Fruit fly (Drosophila melanogaster): ENCODE results near the gene CG6650.

The CG6650 gene

dm6 chr3L:14004963-14005458, 26.2 kb upstream of the CG6650 start (continued):
- TF ChIP-seq CG12236 (GFP tag; optimal IDR thresholded peaks at IDR 0.05) (peak; percentile 88), CG7963 (GFP tag; IDR thresholded peaks at IDR 0.05; ENCODE audit: partially characterized antibody) (no peak), CG43689 (GFP tag; IDR thresholded peaks at IDR 0.05) (peak; percentile 92), Med (GFP tag) (peak; percentile 99), MESR4 (GFP tag; optimal IDR thresholded peaks at IDR 0.05) (peak; percentile 44), lov (optimal IDR thresholded peaks at IDR 0.05) (no peak), lov (GFP tag; IDR thresholded peaks at IDR 0.05) (peak; percentile 90), fd3F (GFP tag; optimal IDR thresholded peaks at IDR 0.05) (peak; percentile 96), Taf1 (GFP tag; IDR thresholded peaks at IDR 0.05) (peak; percentile 76), Lim3 (GFP tag; IDR thresholded peaks at IDR 0.05) (peak; percentile 80), en (GFP tag; optimal IDR thresholded peaks at IDR 0.05) (peak; percentile 92), schlank (tag; optimal IDR thresholded peaks at IDR 0.05) (peak; percentile 91), HLHmδ (GFP tag; optimal IDR thresholded peaks at IDR 0.05) (no peak), kni (GFP tag; optimal IDR thresholded peaks at IDR 0.05) (peak; percentile 88), CG14441 (GFP tag; IDR thresholded peaks at IDR 0.05) (peak; percentile 98), GATAe (GFP tag; conservative IDR thresholded peaks at IDR 0.05) (peak; percentile 83), CG10267 (tag; optimal IDR thresholded peaks at IDR 0.05) (peak; percentile 79), HLH4C (GFP tag; IDR thresholded peaks at IDR 0.05; ENCODE audit: partially characterized antibody) (no peak), CG11247 (GFP tag; IDR thresholded peaks at IDR 0.05) (peak; percentile 91), ranshi (GFP tag; IDR thresholded peaks at IDR 0.05) (peak; percentile 96), lilli (GFP tag; optimal IDR thresholded peaks at IDR 0.05) (peak; percentile 97), pros (GFP tag; optimal IDR thresholded peaks at IDR 0.05) (peak; percentile 50), Hey (tag; optimal IDR thresholded peaks at IDR 0.05) (peak; percentile 81), sens (GFP tag) (peak; percentile 99), CTCF (GFP tag; optimal IDR thresholded peaks at IDR 0.05) (peak; percentile 58), CG2889 (GFP tag; IDR thresholded peaks at IDR 0.05) (peak; percentile 95), CG17568 (GFP tag; optimal IDR thresholded peaks at IDR 0.05) (no peak), Stat92E (GFP tag; optimal IDR thresholded peaks at IDR 0.05) (peak in 1 of 3 experiments; percentile 51), org-1 (GFP tag; optimal IDR thresholded peaks at IDR 0.05) (peak; percentile 93), CG12769 (tag; optimal IDR thresholded peaks at IDR 0.05) (peak; percentile 96), CG5953 (GFP tag; IDR thresholded peaks at IDR 0.05) (peak; percentile 94), fd102C (GFP tag; optimal IDR thresholded peaks at IDR 0.05) (peak; percentile 3), ERR (GFP tag; optimal IDR thresholded peaks at IDR 0.05) (peak; percentile 94), peb (GFP tag; IDR thresholded peaks at IDR 0.05) (peak; percentile 86), ind (GFP tag; optimal IDR thresholded peaks at IDR 0.05) (peak; percentile 97), Kr (GFP tag; optimal IDR thresholded peaks at IDR 0.05) (no peak), dan (GFP tag; IDR thresholded peaks at IDR 0.05) (no peak), CrebB (tag; optimal IDR thresholded peaks at IDR 0.05) (peak; percentile 87), btn (GFP tag; optimal IDR thresholded peaks at IDR 0.05) (peak; percentile 80), D19B (GFP tag; optimal IDR thresholded peaks at IDR 0.05) (no peak), CG33557 (GFP tag; optimal IDR thresholded peaks at IDR 0.05) (peak; percentile 53), jing (GFP tag; optimal IDR thresholded peaks at IDR 0.05) (peak; percentile 93), CG13287 (GFP tag; IDR thresholded peaks at IDR 0.05; ENCODE audit: partially characterized antibody) (no peak), CG6683 (GFP tag; optimal IDR thresholded peaks at IDR 0.05) (peak; percentile 84), CG10654 (GFP tag; optimal IDR thresholded peaks at IDR 0.05) (peak; percentile 94), Aef1 (GFP tag; IDR thresholded peaks at IDR 0.05) (peak; percentile 98), CG18619 (GFP tag; optimal IDR thresholded peaks at IDR 0.05) (peak; percentile 94), hkb (optimal IDR thresholded peaks at IDR 0.05) (no peak), hkb (GFP tag; IDR thresholded peaks at IDR 0.05) (peak; percentile 97), NC2α (GFP tag; optimal IDR thresholded peaks at IDR 0.05) (peak; percentile 88)

All from whole organism, embryonic.